Fruit fly (Drosophila melanogaster) whole organism, embryonic: ENCODE results near the gene dib.

ENCODE experiments used
- B-H2 ChIP-seq: fragments of 200-800 bp; sonication (Bioruptor generic); optimal IDR thresholded peaks from 2 replicates; lab custom pipeline; 2018; ENCODE audit warnings: missing biosample characterization, mild to moderate bottlenecking, missing genetic modification characterization
- CG10274 ChIP-seq: fragments of 200-800 bp; sonication (Bioruptor generic); optimal IDR thresholded peaks from 3 replicates; lab custom pipeline; 2017; ENCODE audit warnings: missing biosample characterization, mild to moderate bottlenecking, missing genetic modification characterization
- CG10462 ChIP-seq: fragments of 200-800 bp; sonication (Bioruptor generic); optimal IDR thresholded peaks from 2 replicates; lab custom pipeline; 2016; ENCODE audit warnings: missing biosample characterization, missing genetic modification characterization
- CG10654 ChIP-seq: fragments of 200-800 bp; sonication (Bioruptor generic); optimal IDR thresholded peaks from 2 replicates; lab custom pipeline; 2016; ENCODE audit warnings: missing biosample characterization, missing genetic modification characterization
- CG10959 ChIP-seq: fragments of 200-800 bp; sonication (Bioruptor generic); IDR thresholded peaks from 2 replicates; pipeline ENCODE4 v1.3.6; 2022; ENCODE audit warnings: missing biosample characterization, missing genetic modification characterization
- CG11504 ChIP-seq: fragments of 200-800 bp; sonication (Bioruptor generic); optimal IDR thresholded peaks from 3 replicates; lab custom pipeline; 2019; ENCODE audit warnings: missing biosample characterization, mild to moderate bottlenecking, missing genetic modification characterization, moderate library complexity
- CG1233 ChIP-seq: fragments of 200-800 bp; sonication (Bioruptor generic); optimal IDR thresholded peaks from 4 replicates; lab custom pipeline; 2018; ENCODE audit warnings: missing biosample characterization, mild to moderate bottlenecking, missing genetic modification characterization
- CG13296 ChIP-seq: fragments of 200-800 bp; sonication (Bioruptor generic); optimal IDR thresholded peaks from 3 replicates; lab custom pipeline; 2018; ENCODE audit warnings: missing biosample characterization, mild to moderate bottlenecking, missing genetic modification characterization
- CG13624 ChIP-seq: fragments of 200-800 bp; sonication (Bioruptor generic); optimal IDR thresholded peaks from 2 replicates; lab custom pipeline; 2016; ENCODE audit warnings: missing biosample characterization, missing genetic modification characterization
- CG1647 ChIP-seq: fragments of 200-800 bp; sonication (Bioruptor generic); optimal IDR thresholded peaks from 3 replicates; lab custom pipeline; 2016; ENCODE audit warnings: missing biosample characterization, missing genetic modification characterization
- CG16779 ChIP-seq: fragments of 200-800 bp; sonication (Bioruptor generic); IDR thresholded peaks from 2 replicates; pipeline ENCODE4 v1.3.6; 2022; ENCODE audit warnings: missing biosample characterization, missing genetic modification characterization
- CG17361 ChIP-seq: fragments of 200-800 bp; sonication (Bioruptor generic); IDR thresholded peaks from 3 replicates; pipeline ENCODE4 v1.3.6; 2022; ENCODE audit warnings: missing biosample characterization, missing genetic modification characterization
- CG1792 ChIP-seq: fragments of 200-800 bp; sonication (Bioruptor generic); optimal IDR thresholded peaks from 2 replicates; lab custom pipeline; 2016; ENCODE audit warnings: missing biosample characterization, missing genetic modification characterization
- CG18262 ChIP-seq: fragments of 200-800 bp; optimal IDR thresholded peaks from 3 replicates; lab custom pipeline; 2019; ENCODE audit warnings: missing biosample characterization, mild to moderate bottlenecking, missing genetic modification characterization, moderate library complexity
- CG2678 ChIP-seq: fragments of 200-800 bp; sonication (Bioruptor generic); optimal IDR thresholded peaks from 3 replicates; lab custom pipeline; 2019; ENCODE audit warnings: missing biosample characterization, mild to moderate bottlenecking, missing genetic modification characterization, moderate library complexity
- CG2712 ChIP-seq: fragments of 200-800 bp; optimal IDR thresholded peaks from 3 replicates; lab custom pipeline; 2019; ENCODE audit warnings: missing biosample characterization, mild to moderate bottlenecking, missing genetic modification characterization, moderate library complexity
- CG31224 ChIP-seq: fragments of 200-800 bp; sonication (Bioruptor generic); IDR thresholded peaks from 2 replicates; pipeline ENCODE4 v1.3.6; 2022; ENCODE audit warnings: missing biosample characterization, missing genetic modification characterization
- CG33213 ChIP-seq: fragments of 200-800 bp; sonication (Bioruptor generic); optimal IDR thresholded peaks from 3 replicates; lab custom pipeline; 2016; ENCODE audit warnings: missing biosample characterization, missing genetic modification characterization
- CG3407 ChIP-seq: fragments of 200-800 bp; sonication (Bioruptor generic); optimal IDR thresholded peaks from 2 replicates; lab custom pipeline; 2018; ENCODE audit warnings: missing biosample characterization, mild to moderate bottlenecking, missing genetic modification characterization
- CG34422 ChIP-seq: fragments of 200-800 bp; sonication (Bioruptor generic); IDR thresholded peaks from 3 replicates; pipeline ENCODE4 v1.3.6; 2022; ENCODE audit warnings: missing biosample characterization, missing genetic modification characterization
- CG5953 ChIP-seq: fragments of 200-800 bp; sonication (Bioruptor generic); IDR thresholded peaks from 2 replicates; pipeline ENCODE4 v1.3.6; 2022; ENCODE audit warnings: missing biosample characterization, missing genetic modification characterization
- CG7839 ChIP-seq: fragments of 200-800 bp; sonication (Bioruptor generic); optimal IDR thresholded peaks from 3 replicates; lab custom pipeline; 2018; ENCODE audit warnings: missing biosample characterization, mild to moderate bottlenecking, missing genetic modification characterization, moderate library complexity
- CG8478 ChIP-seq: fragments of >200 bp; optimal IDR thresholded peaks from 2 replicates; lab custom pipeline; 2018
- CG9609 ChIP-seq: fragments of 200-800 bp; sonication (Bioruptor generic); optimal IDR thresholded peaks from 3 replicates; lab custom pipeline; 2016; ENCODE audit warnings: missing biosample characterization, missing genetic modification characterization
- D19A ChIP-seq: fragments of 200-800 bp; optimal IDR thresholded peaks from 3 replicates; lab custom pipeline; 2019; ENCODE audit warnings: missing biosample characterization, mild to moderate bottlenecking, missing genetic modification characterization, moderate library complexity
- Dek ChIP-seq: fragments of 200-800 bp; sonication (Bioruptor generic); optimal IDR thresholded peaks from 3 replicates; lab custom pipeline; 2019; ENCODE audit warnings: missing biosample characterization, mild to moderate bottlenecking, missing genetic modification characterization, moderate library complexity
- Dip2 ChIP-seq: fragments of 200-800 bp; sonication (Bioruptor generic); IDR thresholded peaks from 2 replicates; pipeline ENCODE4 v1.3.6; 2022; ENCODE audit warnings: missing biosample characterization, missing genetic modification characterization
- H15 ChIP-seq: fragments of 200-800 bp; sonication (Bioruptor generic); IDR thresholded peaks from 3 replicates; pipeline ENCODE4 v1.3.6; 2022; ENCODE audit warnings: missing biosample characterization, missing genetic modification characterization
- Hr51 ChIP-seq, 2 experiments: fragments of 200-800 bp; sonication (Bioruptor generic); optimal IDR thresholded peaks; 2 replicates in 1 of 2; 3 replicates in 1 of 2; lab custom pipeline; 2016 to 2018; ENCODE audit warnings: missing biosample characterization in 2 of 2, missing genetic modification characterization in 2 of 2, mild to moderate bottlenecking in 1 of 2, moderate library complexity in 1 of 2
- Mrtf ChIP-seq: fragments of 200-800 bp; sonication (Bioruptor generic); IDR thresholded peaks from 3 replicates; pipeline ENCODE4 v1.3.6; 2022; ENCODE audit warnings: missing biosample characterization, missing genetic modification characterization
- NFAT ChIP-seq: fragments of 200-800 bp; sonication (Bioruptor generic); IDR thresholded peaks from 2 replicates; pipeline ENCODE4 v1.3.6; 2022; ENCODE audit warnings: missing biosample characterization, missing genetic modification characterization
- NK7.1 ChIP-seq: fragments of 200-800 bp; sonication (Bioruptor generic); optimal IDR thresholded peaks from 3 replicates; lab custom pipeline; 2016; ENCODE audit warnings: missing biosample characterization, missing genetic modification characterization
- Nf-YB ChIP-seq: fragments of 200-800 bp; sonication (Bioruptor generic); optimal IDR thresholded peaks from 3 replicates; lab custom pipeline; 2019; ENCODE audit warnings: missing biosample characterization, mild to moderate bottlenecking, missing genetic modification characterization, moderate library complexity
- Oaz ChIP-seq: fragments of 200-800 bp; sonication (Bioruptor generic); IDR thresholded peaks from 2 replicates; pipeline ENCODE4 v1.3.6; 2022; ENCODE audit warnings: missing biosample characterization, missing genetic modification characterization
- Oli ChIP-seq: fragments of 200-800 bp; sonication (Bioruptor generic); optimal IDR thresholded peaks from 2 replicates; lab custom pipeline; 2018; ENCODE audit warnings: missing biosample characterization, mild to moderate bottlenecking, missing genetic modification characterization, moderate library complexity
- Optix ChIP-seq: fragments of 200-800 bp; sonication (Bioruptor generic); IDR thresholded peaks from 3 replicates; pipeline ENCODE4 v1.3.6; 2022; ENCODE audit warnings: missing biosample characterization, missing genetic modification characterization
- Sox100B ChIP-seq: fragments of 200-800 bp; sonication (Bioruptor generic); optimal IDR thresholded peaks from 3 replicates; lab custom pipeline; 2018; ENCODE audit warnings: missing biosample characterization, mild to moderate bottlenecking, missing genetic modification characterization
- Sox102F ChIP-seq: fragments of 200-800 bp; sonication (Bioruptor generic); optimal IDR thresholded peaks from 2 replicates; lab custom pipeline; 2018; ENCODE audit warnings: missing biosample characterization, mild to moderate bottlenecking, missing genetic modification characterization, moderate library complexity
- Sry-β ChIP-seq: fragments of 200-800 bp; sonication (Bioruptor generic); optimal IDR thresholded peaks from 2 replicates; lab custom pipeline; 2018; ENCODE audit warnings: missing biosample characterization, mild to moderate bottlenecking, missing genetic modification characterization, moderate library complexity
- abd-A ChIP-seq: fragments of 200-800 bp; sonication (Bioruptor generic); optimal IDR thresholded peaks from 3 replicates; lab custom pipeline; 2019; ENCODE audit warnings: missing biosample characterization, mild to moderate bottlenecking, missing genetic modification characterization, moderate library complexity
- cg ChIP-seq: fragments of 200-800 bp; sonication (Bioruptor generic); optimal IDR thresholded peaks from 3 replicates; lab custom pipeline; 2019; ENCODE audit warnings: missing biosample characterization, mild to moderate bottlenecking, missing genetic modification characterization, moderate library complexity
- dmrt11E ChIP-seq: fragments of 200-800 bp; sonication (Bioruptor generic); optimal IDR thresholded peaks from 3 replicates; lab custom pipeline; 2018; ENCODE audit warnings: missing biosample characterization, mild to moderate bottlenecking, missing genetic modification characterization, moderate library complexity
- dmrt99B ChIP-seq: fragments of 200-800 bp; sonication (Bioruptor generic); optimal IDR thresholded peaks from 2 replicates; lab custom pipeline; 2018; ENCODE audit warnings: missing biosample characterization, mild to moderate bottlenecking, missing genetic modification characterization, moderate library complexity
- eve ChIP-seq, 2 experiments: fragments of >200 bp; optimal IDR thresholded peaks; 2 replicates each; lab custom pipeline; 2017; ENCODE audit warnings: missing biosample characterization in 2 of 2, missing genetic modification characterization in 2 of 2
- grau ChIP-seq: fragments of 200-800 bp; optimal IDR thresholded peaks from 3 replicates; lab custom pipeline; 2019; ENCODE audit warnings: missing biosample characterization, mild to moderate bottlenecking, missing genetic modification characterization, moderate library complexity
- kah ChIP-seq: fragments of 200-800 bp; sonication (Bioruptor generic); optimal IDR thresholded peaks from 2 replicates; lab custom pipeline; 2018; ENCODE audit warnings: missing biosample characterization, mild to moderate bottlenecking, missing genetic modification characterization
- nmo ChIP-seq: fragments of 200-800 bp; sonication (Bioruptor generic); optimal IDR thresholded peaks from 2 replicates; lab custom pipeline; 2018; ENCODE audit warnings: missing biosample characterization, mild to moderate bottlenecking, missing genetic modification characterization, moderate library complexity
- phol ChIP-seq: fragments of 200-800 bp; sonication (Bioruptor generic); optimal IDR thresholded peaks from 3 replicates; lab custom pipeline; 2018; ENCODE audit warnings: missing biosample characterization, mild to moderate bottlenecking, missing genetic modification characterization, moderate library complexity
- ro ChIP-seq: fragments of 200-800 bp; sonication (Bioruptor generic); IDR thresholded peaks from 2 replicates; pipeline ENCODE4 v1.3.6; 2022; ENCODE audit warnings: missing biosample characterization, missing genetic modification characterization
- sc ChIP-seq, 3 experiments: fragments of >200 bp in 2 of 3; fragments of 200-800 bp in 1 of 3; sonication (Bioruptor generic) in 1 of 3; optimal IDR thresholded peaks; 2 replicates in 2 of 3; 3 replicates in 1 of 3; lab custom pipeline; 2017; ENCODE audit warnings: mild to moderate bottlenecking in 1 of 3, missing biosample characterization in 1 of 3, missing genetic modification characterization in 1 of 3, missing genetic modification reagents in 1 of 3

The dib gene

DNA sequence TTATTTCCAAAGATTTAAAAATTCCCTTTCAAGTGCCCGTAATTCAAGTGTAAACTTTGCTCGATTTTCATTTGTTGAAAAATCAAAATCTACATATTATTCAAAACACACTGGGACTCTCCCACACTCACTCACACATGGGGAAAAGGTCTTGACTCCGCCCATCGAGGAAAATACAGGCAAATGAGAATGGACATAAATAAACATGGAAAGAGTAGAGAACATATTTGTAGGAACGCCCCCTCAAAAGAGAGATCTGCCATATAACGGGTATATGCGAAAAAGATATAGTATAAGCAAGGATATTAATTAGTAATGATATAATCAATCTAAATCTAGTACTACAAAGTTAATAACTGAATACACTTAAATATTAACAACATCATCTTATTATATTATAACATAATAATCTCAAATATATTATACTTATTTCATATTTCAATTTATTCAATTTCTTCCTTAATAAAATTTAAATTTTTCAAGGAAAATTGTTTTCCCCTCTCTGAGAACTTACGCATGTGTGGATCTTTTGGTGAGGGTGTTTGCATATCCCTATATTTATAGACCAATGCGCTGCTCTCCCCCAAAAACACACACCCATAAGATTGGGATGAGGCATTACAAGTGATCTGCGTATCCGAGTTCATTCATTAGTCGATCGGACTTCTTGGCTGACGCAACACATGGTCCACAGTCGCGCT, 43.7 kb upstream of the dib start, which contains the start of gene FoxL1 (continued):
- TF ChIP-seq CG31224 (GFP tag; lab: Robert Waterston, UW) (no peak), Sox100B (peak; percentile 10), CG13624 (GFP tag; lab: Kevin White, UChicago) (no peak), CG1233 (GFP tag; lab: Kevin White, UChicago) (no peak), CG18262 (peak; percentile 56), NK7.1 (no peak), CG13296 (GFP tag; lab: Kevin White, UChicago) (no peak), cg (GFP tag; lab: Kevin White, UChicago) (peak; percentile 34), H15 (GFP tag; lab: Robert Waterston, UW) (no peak), abd-A (tag; lab: Kevin White, UChicago) (no peak), CG5953 (no peak), CG2712 (peak; percentile 54), CG11504 (tag; lab: Kevin White, UChicago) (peak; percentile 33), CG16779 (GFP tag; lab: Robert Waterston, UW) (no peak), Sox102F (GFP tag; lab: Kevin White, UChicago) (peak; percentile 21), CG34422 (GFP tag; lab: Robert Waterston, UW) (no peak), CG10462 (GFP tag; lab: Kevin White, UChicago) (no peak), CG1792 (GFP tag; lab: Kevin White, UChicago) (no peak), CG3407 (GFP tag; lab: Kevin White, UChicago) (no peak), D19A (peak; percentile 91), kah (GFP tag; lab: Kevin White, UChicago) (no peak), Oli (tag; lab: Kevin White, UChicago) (no peak), CG17361 (GFP tag; lab: Robert Waterston, UW) (peak; percentile 40; the same call in 2 of the 3 replicates), eve (GFP tag; optimal IDR thresholded peaks at IDR 0.05; lab: Kevin White, UChicago) (no peak), CG10959 (GFP tag; lab: Robert Waterston, UW) (no peak), CG1647 (GFP tag; lab: Kevin White, UChicago) (no peak), Dek (tag; lab: Kevin White, UChicago) (no peak), CG2678 (tag; lab: Kevin White, UChicago) (peak; percentile 30), CG10654 (GFP tag; lab: Kevin White, UChicago) (no peak), nmo (GFP tag; lab: Kevin White, UChicago) (peak; percentile 32), Nf-YB (GFP tag; lab: Kevin White, UChicago) (peak; percentile 92), Hr51 (GFP tag; optimal IDR thresholded peaks at IDR 0.05; lab: Kevin White, UChicago) (peak in 1 of 2 experiments; percentile 40), Mrtf (GFP tag; lab: Robert Waterston, UW) (no peak), dmrt11E (tag; lab: Kevin White, UChicago) (peak; percentile 10), CG8478 (lab: Kevin White, UChicago) (no peak), Sry-β (GFP tag; lab: Kevin White, UChicago) (no peak), NFAT (GFP tag; lab: Robert Waterston, UW) (no peak), ro (GFP tag; lab: Robert Waterston, UW) (no peak), grau (tag; lab: Kevin White, UChicago) (peak; percentile 37), CG33213 (GFP tag; lab: Kevin White, UChicago) (no peak), dmrt99B (peak; percentile 25), CG10274 (GFP tag; lab: Kevin White, UChicago) (no peak), Optix (GFP tag; lab: Robert Waterston, UW) (no peak), Dip2 (GFP tag; lab: Robert Waterston, UW) (no peak), B-H2 (GFP tag; lab: Kevin White, UChicago) (no peak), Oaz (no peak), sc (optimal IDR thresholded peaks at IDR 0.05; lab: Kevin White, UChicago) (no peak), sc (GFP tag; optimal IDR thresholded peaks at IDR 0.05; lab: Kevin White, UChicago) (no peak), phol (tag; lab: Kevin White, UChicago) (peak; percentile 31), CG9609 (GFP tag; lab: Kevin White, UChicago) (no peak), CG7839 (peak; percentile 2)
